Worm (Caenorhabditis elegans) whole organism, L4/young adult: ENCODE measurements around the gene F02D10.2.

Experiments
- W03F9.2 ChIP-seq: fragments of 150-350 bp; optimal IDR thresholded peaks from 2 replicates; lab custom pipeline; 2014; ENCODE audit warnings: missing biosample characterization, missing genetic modification characterization
- dao-5 ChIP-seq: sonication (generic microtip); optimal IDR thresholded peaks from 2 replicates; lab custom pipeline; 2016; ENCODE audit warnings: missing genotype, missing genetic modification characterization, moderate library complexity, missing compliant biosample characterization
- him-1 ChIP-seq: sonication (generic microtip); optimal IDR thresholded peaks from 2 replicates; lab custom pipeline; 2016; ENCODE audit warnings: missing genotype, missing genetic modification reagents, missing genetic modification characterization, missing compliant biosample characterization

DNA sequence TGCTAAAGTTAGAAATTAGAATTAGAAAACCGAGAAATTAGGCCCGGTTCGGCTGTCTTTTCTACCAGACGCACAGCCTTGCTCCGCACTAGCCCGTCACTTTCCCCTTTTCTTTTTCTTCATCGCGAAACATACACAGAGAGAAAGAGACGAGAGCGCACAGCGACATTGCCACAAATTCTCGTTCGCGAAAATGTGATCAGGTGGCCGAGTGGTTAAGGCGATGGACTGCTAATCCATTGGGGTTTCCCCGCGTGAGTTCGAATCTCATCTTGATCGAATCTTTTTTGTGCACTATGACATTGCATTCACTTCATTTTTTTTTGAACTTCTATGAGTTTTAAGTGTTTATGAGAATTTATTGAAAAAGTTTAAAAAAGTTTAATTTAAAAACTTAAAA is 21.2 kb downstream of the F02D10.2 start:
- peak; percentile 9 for TF ChIP-seq him-1 (tag; lab: Kevin White, UChicago)
- no peak for TF ChIP-seq dao-5 (tag; lab: Kevin White, UChicago)
- peak; percentile 49 for TF ChIP-seq W03F9.2
